Fruit fly (Drosophila melanogaster): ENCODE results near the gene CG7886.

The CG7886 gene

dm6 chr3R:14625215-14626156 is 16.9 kb downstream of the CG7886 start, which contains the start of the genes put and His4r (continued):
- TF ChIP-seq CG2875 (GFP tag; optimal IDR thresholded peaks at IDR 0.05) (no peak), CG1792 (GFP tag; optimal IDR thresholded peaks at IDR 0.05) (peak; percentile 8), CG17912 (GFP tag; optimal IDR thresholded peaks at IDR 0.05) (peak; percentile 40), CG15479 (GFP tag; optimal IDR thresholded peaks at IDR 0.05) (peak; percentile 46), HmgZ (tag; optimal IDR thresholded peaks at IDR 0.05) (peak; percentile 52), Ets65A (GFP tag) (peak; percentile 78), CG17802 (tag; optimal IDR thresholded peaks at IDR 0.05) (peak; percentile 42), CG17829 (tag; optimal IDR thresholded peaks at IDR 0.05) (peak; percentile 67), NC2β (GFP tag; optimal IDR thresholded peaks at IDR 0.05) (peak; percentile 56), Sry-δ (GFP tag; optimal IDR thresholded peaks at IDR 0.05) (peak; percentile 95), CG6854 (GFP tag; optimal IDR thresholded peaks at IDR 0.05) (no peak), Lhr (GFP tag; optimal IDR thresholded peaks at IDR 0.05) (peak; percentile 22), nom (GFP tag; optimal IDR thresholded peaks at IDR 0.05) (peak; percentile 47), amos (GFP tag; IDR thresholded peaks at IDR 0.05; ENCODE audit: partially characterized antibody) (peak; percentile 69), CrebB (tag; optimal IDR thresholded peaks at IDR 0.05) (peak; percentile 45), Rx (GFP tag; IDR thresholded peaks at IDR 0.05) (no peak), repo (GFP tag; optimal IDR thresholded peaks at IDR 0.05) (peak; percentile 47), tna (GFP tag; IDR thresholded peaks at IDR 0.05; ENCODE audit: partially characterized antibody) (peak; percentile 62), CG2116 (GFP tag; optimal IDR thresholded peaks at IDR 0.05) (peak; percentile 75), seq (GFP tag; IDR thresholded peaks at IDR 0.05) (peak; percentile 9; the same call in 1 of the 2 replicates), bowl (GFP tag; IDR thresholded peaks at IDR 0.05) (no peak), vvl (GFP tag; IDR thresholded peaks at IDR 0.05) (peak; percentile 50), nerfin-1 (tag; optimal IDR thresholded peaks at IDR 0.05) (peak; percentile 28), Antp (GFP tag; optimal IDR thresholded peaks at IDR 0.05) (no peak), CG42726 (GFP tag; IDR thresholded peaks at IDR 0.05; ENCODE audit: partially characterized antibody) (0 out of 2 replicates have a peak, but pooled peaks have one; percentile 16), gsb-n (tag; optimal IDR thresholded peaks at IDR 0.05) (peak; percentile 43), Xbp1 (GFP tag; optimal IDR thresholded peaks at IDR 0.05) (peak; percentile 21), CG11085 (GFP tag; IDR thresholded peaks at IDR 0.05) (no peak), pzg (GFP tag; optimal IDR thresholded peaks at IDR 0.05) (peak; percentile 95), CG7271 (tag; optimal IDR thresholded peaks at IDR 0.05) (no peak), trem (tag; optimal IDR thresholded peaks at IDR 0.05) (peak; percentile 77), Doc3 (GFP tag; IDR thresholded peaks at IDR 0.05; ENCODE audit: partially characterized antibody) (0 out of 3 replicates have a peak, but pooled peaks have one; percentile 25), CHES-1-like (GFP tag; optimal IDR thresholded peaks at IDR 0.05) (peak; percentile 49), CG3995 (GFP tag; optimal IDR thresholded peaks at IDR 0.05) (no peak), Ets97D (GFP tag; optimal IDR thresholded peaks at IDR 0.05) (peak; percentile 82), Dek (tag; optimal IDR thresholded peaks at IDR 0.05) (peak; percentile 31), Stat92E (GFP tag; optimal IDR thresholded peaks at IDR 0.05) (peak in 1 of 3 experiments; percentile 57), CG15601 (tag; optimal IDR thresholded peaks at IDR 0.05) (peak; percentile 41), CTCF (GFP tag; optimal IDR thresholded peaks at IDR 0.05) (peak; percentile 42), Pdp1 (GFP tag; optimal IDR thresholded peaks at IDR 0.05) (peak in 1 of 2 experiments; percentile 26), CG10431 (GFP tag; optimal IDR thresholded peaks at IDR 0.05) (peak; percentile 71), CG17359 (tag; optimal IDR thresholded peaks at IDR 0.05) (no peak), CG8388 (GFP tag; optimal IDR thresholded peaks at IDR 0.05) (no peak), HmgD (GFP tag; optimal IDR thresholded peaks at IDR 0.05) (peak; percentile 74), stwl (tag; optimal IDR thresholded peaks at IDR 0.05) (peak; percentile 70), sqz (GFP tag; optimal IDR thresholded peaks at IDR 0.05) (peak; percentile 47), peb (GFP tag; IDR thresholded peaks at IDR 0.05) (no peak)

Measured in whole organism, embryonic.